Worm (Caenorhabditis elegans): ENCODE measurements around the gene plc-4.

- TF ChIP-seq F16B12.6 (tag; optimal IDR thresholded peaks at IDR 0.05): no peak
- no peak for TF ChIP-seq lin-15B (tag; optimal IDR thresholded peaks at IDR 0.05)
- no peak for TF ChIP-seq lin-39 (tag; optimal IDR thresholded peaks at IDR 0.05)
- TF ChIP-seq nhr-237 (tag; optimal IDR thresholded peaks at IDR 0.05): no peak
- no peak for TF ChIP-seq pax-3 (tag; optimal IDR thresholded peaks at IDR 0.05)
- TF ChIP-seq tlp-1 (tag; optimal IDR thresholded peaks at IDR 0.05): no peak
- no peak for TF ChIP-seq aly-2 (tag; optimal IDR thresholded peaks at IDR 0.05)
- no peak for TF ChIP-seq unc-62 (GFP tag; optimal IDR thresholded peaks at IDR 0.05)
Observed at ce11 chrIV:7491464-7491863, 21.0 kb downstream of the plc-4 start, which contains the start of gene F55G1.1.

All from whole organism, L1 larva.